Worm (Caenorhabditis elegans) whole organism, L1 larva: ENCODE results near the gene F53C11.5.

Experiments used
- C04F5.9 ChIP-seq: sonication (generic microtip); optimal IDR thresholded peaks from 2 replicates; lab custom pipeline; 2016; ENCODE audit warnings: missing genetic modification characterization, missing compliant biosample characterization
- F16B12.6 ChIP-seq: fragments of 150-350 bp; optimal IDR thresholded peaks from 2 replicates; lab custom pipeline; 2014; ENCODE audit warnings: missing biosample characterization, missing genetic modification characterization
- aha-1 ChIP-seq: fragments of 150-350 bp; optimal IDR thresholded peaks from 2 replicates; lab custom pipeline; 2014; ENCODE audit warnings: missing biosample characterization, missing genetic modification characterization
- blmp-1 ChIP-seq: fragments of 150-350 bp; optimal IDR thresholded peaks from 2 replicates; lab custom pipeline; 2014; ENCODE audit warnings: missing biosample characterization, missing genetic modification characterization
- ceh-63 ChIP-seq: fragments of 200-800 bp; sonication (Bioruptor generic); optimal IDR thresholded peaks from 2 replicates; lab custom pipeline; 2018; ENCODE audit warnings: mild to moderate bottlenecking, missing genetic modification characterization, missing compliant biosample characterization
- ceh-88 ChIP-seq: fragments of 200-800 bp; sonication (Bioruptor generic); IDR thresholded peaks from 2 replicates; pipeline ENCODE4 v1.3.6; 2022; ENCODE audit warnings: missing genetic modification characterization, missing compliant biosample characterization
- dsc-1 ChIP-seq: sonication (generic microtip); optimal IDR thresholded peaks from 2 replicates; lab custom pipeline; 2016; ENCODE audit warnings: mild to moderate bottlenecking, missing genetic modification characterization, missing compliant biosample characterization
- efl-1 ChIP-seq, 4 experiments: fragments of 150-350 bp; optimal IDR thresholded peaks in 3 of 4; peaks in 1 of 4; 1 replicate in 1 of 4; 2 replicates in 3 of 4; lab custom pipeline; 2014; ENCODE audit warnings: missing biosample characterization in 2 of 4, missing genetic modification characterization in 2 of 4, missing genetic modification reagents in 2 of 4
- efl-3 ChIP-seq: fragments of 200-800 bp; sonication (Bioruptor generic); optimal IDR thresholded peaks from 2 replicates; lab custom pipeline; 2018; ENCODE audit warnings: mild to moderate bottlenecking, missing genetic modification characterization, missing compliant biosample characterization
- egl-13 ChIP-seq: sonication (generic microtip); optimal IDR thresholded peaks from 2 replicates; lab custom pipeline; 2016; ENCODE audit warnings: missing genotype, missing genetic modification reagents, missing genetic modification characterization, missing compliant biosample characterization
- elt-2 ChIP-seq: sonication (generic microtip); optimal IDR thresholded peaks from 2 replicates; lab custom pipeline; 2016; ENCODE audit warnings: missing genetic modification characterization, mild to moderate bottlenecking, inconsistent platforms, missing compliant biosample characterization, missing genetic modification reagents
- ets-5 ChIP-seq: fragments of 200-800 bp; sonication (Bioruptor generic); IDR thresholded peaks from 2 replicates; pipeline ENCODE4 v1.3.6; 2022; ENCODE audit warnings: missing genetic modification characterization, missing compliant biosample characterization
- fkh-10 ChIP-seq: sonication (generic microtip); optimal IDR thresholded peaks from 2 replicates; lab custom pipeline; 2017; ENCODE audit warnings: missing biosample characterization, missing genetic modification reagents, missing genetic modification characterization
- fkh-4 ChIP-seq: sonication (generic microtip); optimal IDR thresholded peaks from 2 replicates; lab custom pipeline; 2016; ENCODE audit warnings: missing compliant biosample characterization, missing genetic modification characterization, borderline replicate concordance
- fos-1 ChIP-seq: fragments of 150-350 bp; optimal IDR thresholded peaks from 2 replicates; lab custom pipeline; 2014; ENCODE audit warnings: missing biosample characterization, missing genetic modification characterization
- hlh-17 ChIP-seq: fragments of 200-800 bp; sonication (Bioruptor generic); optimal IDR thresholded peaks from 2 replicates; lab custom pipeline; 2018; ENCODE audit warnings: missing genetic modification characterization, mild to moderate bottlenecking, missing compliant biosample characterization, moderate library complexity, borderline replicate concordance
- hpl-2 ChIP-seq: fragments of 150-350 bp; optimal IDR thresholded peaks from 2 replicates; lab custom pipeline; 2014; ENCODE audit warnings: missing biosample characterization, missing genetic modification reagents, missing genetic modification characterization
- irx-1 ChIP-seq: sonication (generic microtip); optimal IDR thresholded peaks from 2 replicates; lab custom pipeline; 2016; ENCODE audit warnings: missing genetic modification characterization, missing compliant biosample characterization
- isw-1 ChIP-seq: fragments of 200-800 bp; sonication (Bioruptor generic); IDR thresholded peaks from 2 replicates; pipeline ENCODE4 v1.3.6; 2022; ENCODE audit warnings: missing genetic modification characterization, missing compliant biosample characterization
- lin-13 ChIP-seq: fragments of 150-350 bp; optimal IDR thresholded peaks from 2 replicates; lab custom pipeline; 2014; ENCODE audit warnings: missing biosample characterization, missing genetic modification reagents, missing genetic modification characterization
- lin-14 ChIP-seq: fragments of 200-800 bp; sonication (Bioruptor generic); optimal IDR thresholded peaks from 2 replicates; lab custom pipeline; 2018; ENCODE audit warnings: mild to moderate bottlenecking, missing genetic modification characterization, moderate library complexity, missing compliant biosample characterization
- lin-35 ChIP-seq, 2 experiments: fragments of 150-350 bp; optimal IDR thresholded peaks; 2 replicates each; lab custom pipeline; 2014; ENCODE audit warnings: missing biosample characterization in 2 of 2, missing genetic modification characterization in 2 of 2, missing genetic modification reagents in 2 of 2
- lir-3 ChIP-seq: sonication (generic microtip); optimal IDR thresholded peaks from 2 replicates; lab custom pipeline; 2016; ENCODE audit warnings: mild to moderate bottlenecking, missing genetic modification characterization, moderate library complexity, missing compliant biosample characterization; ENCODE audit not compliant: poor library complexity
- lsy-2 ChIP-seq, 2 experiments: fragments of 150-350 bp; optimal IDR thresholded peaks; 2 replicates each; lab custom pipeline; 2014; ENCODE audit warnings: missing biosample characterization in 2 of 2, missing genetic modification characterization in 2 of 2
- mab-9 ChIP-seq: fragments of 200-800 bp; sonication (Bioruptor generic); IDR thresholded peaks from 2 replicates; pipeline ENCODE4 v1.3.6; 2022; ENCODE audit warnings: missing genetic modification reagents, missing genetic modification characterization, missing compliant biosample characterization
- mef-2 ChIP-seq: fragments of 150-350 bp; optimal IDR thresholded peaks from 2 replicates; lab custom pipeline; 2014; ENCODE audit warnings: missing biosample characterization, missing genetic modification characterization
- mep-1 ChIP-seq: fragments of 150-350 bp; optimal IDR thresholded peaks from 2 replicates; lab custom pipeline; 2014; ENCODE audit warnings: missing biosample characterization, missing genetic modification characterization
- nhr-12 ChIP-seq: sonication (generic microtip); optimal IDR thresholded peaks from 2 replicates; lab custom pipeline; 2017; ENCODE audit warnings: missing biosample characterization, missing genetic modification characterization
- nhr-19 ChIP-seq: fragments of 200-800 bp; sonication (Bioruptor generic); conservative IDR thresholded peaks from 2 replicates; pipeline ENCODE4 v1.3.6; 2022; ENCODE audit warnings: missing genetic modification characterization, missing compliant biosample characterization
- nhr-20 ChIP-seq: sonication (generic microtip); optimal IDR thresholded peaks from 2 replicates; lab custom pipeline; 2016; ENCODE audit warnings: mild to moderate bottlenecking, missing genetic modification characterization, missing compliant biosample characterization
- nhr-237 ChIP-seq: fragments of 150-350 bp; optimal IDR thresholded peaks from 2 replicates; lab custom pipeline; 2014; ENCODE audit warnings: missing biosample characterization, missing genetic modification characterization
- nhr-28 ChIP-seq: fragments of 150-350 bp; optimal IDR thresholded peaks from 2 replicates; lab custom pipeline; 2014; ENCODE audit warnings: missing biosample characterization, missing genetic modification characterization
- nhr-71 ChIP-seq: sonication (generic microtip); optimal IDR thresholded peaks from 2 replicates; lab custom pipeline; 2016; ENCODE audit warnings: mild to moderate bottlenecking, missing genetic modification characterization, moderate library complexity, missing compliant biosample characterization
- nhr-76 ChIP-seq: sonication (generic microtip); optimal IDR thresholded peaks from 2 replicates; lab custom pipeline; 2017; ENCODE audit warnings: missing biosample characterization, missing genetic modification characterization
- nhr-77 ChIP-seq: fragments of 150-350 bp; optimal IDR thresholded peaks from 2 replicates; lab custom pipeline; 2014; ENCODE audit warnings: missing biosample characterization, missing genetic modification characterization
- nhr-84 ChIP-seq: sonication (generic microtip); optimal IDR thresholded peaks from 2 replicates; lab custom pipeline; 2017; ENCODE audit warnings: missing biosample characterization, missing genetic modification characterization
- nhr-90 ChIP-seq: sonication (generic microtip); optimal IDR thresholded peaks from 2 replicates; lab custom pipeline; 2016; ENCODE audit warnings: mild to moderate bottlenecking, missing genetic modification characterization, missing compliant biosample characterization; ENCODE audit not compliant: poor library complexity
- pqm-1 ChIP-seq: sonication (generic microtip); optimal IDR thresholded peaks from 3 replicates; lab custom pipeline; 2017; ENCODE audit warnings: missing biosample characterization, missing genetic modification characterization
- rnt-1 ChIP-seq: sonication (generic microtip); optimal IDR thresholded peaks from 2 replicates; lab custom pipeline; 2016; ENCODE audit warnings: mild to moderate bottlenecking, missing genetic modification characterization, moderate library complexity, missing compliant biosample characterization
- snpc-4 ChIP-seq: fragments of 150-350 bp; optimal IDR thresholded peaks from 2 replicates; lab custom pipeline; 2014; ENCODE audit warnings: missing biosample characterization, missing genetic modification characterization
- snu-23 ChIP-seq: sonication (generic microtip); optimal IDR thresholded peaks from 2 replicates; lab custom pipeline; 2016; ENCODE audit warnings: missing genetic modification characterization, missing compliant biosample characterization
- sox-4 ChIP-seq: sonication (generic microtip); optimal IDR thresholded peaks from 2 replicates; lab custom pipeline; 2016; ENCODE audit warnings: missing genetic modification characterization, missing compliant biosample characterization
- sptf-1 ChIP-seq: fragments of 150-350 bp; optimal IDR thresholded peaks from 2 replicates; lab custom pipeline; 2014; ENCODE audit warnings: missing biosample characterization, missing genetic modification characterization
- sup-37 ChIP-seq: fragments of 200-800 bp; sonication (Bioruptor generic); optimal IDR thresholded peaks from 2 replicates; lab custom pipeline; 2018; ENCODE audit warnings: mild to moderate bottlenecking, missing genetic modification characterization, missing compliant biosample characterization
- swsn-7 ChIP-seq: sonication (generic microtip); optimal IDR thresholded peaks from 2 replicates; lab custom pipeline; 2016; ENCODE audit warnings: missing genetic modification characterization, missing compliant biosample characterization
- tlp-1 ChIP-seq: fragments of 150-350 bp; optimal IDR thresholded peaks from 2 replicates; lab custom pipeline; 2014; ENCODE audit warnings: missing biosample characterization, missing genetic modification characterization
- unc-130 ChIP-seq: fragments of 150-350 bp; optimal IDR thresholded peaks from 2 replicates; lab custom pipeline; 2017; ENCODE audit warnings: missing biosample characterization, missing genetic modification characterization, inconsistent platforms
- unc-62 ChIP-seq: fragments of 150-350 bp; optimal IDR thresholded peaks from 2 replicates; lab custom pipeline; 2014; ENCODE audit warnings: missing biosample characterization, missing genetic modification reagents, missing genetic modification characterization
- unc-86 ChIP-seq: sonication (generic microtip); optimal IDR thresholded peaks from 2 replicates; lab custom pipeline; 2016; ENCODE audit warnings: missing genetic modification characterization, missing compliant biosample characterization
- zag-1 ChIP-seq: fragments of 150-350 bp; optimal IDR thresholded peaks from 2 replicates; lab custom pipeline; 2014; ENCODE audit warnings: missing biosample characterization, missing genetic modification characterization
- zip-4 ChIP-seq: fragments of 200-800 bp; sonication (Bioruptor generic); optimal IDR thresholded peaks from 2 replicates; lab custom pipeline; 2018; ENCODE audit warnings: mild to moderate bottlenecking, missing genetic modification characterization, moderate library complexity, missing compliant biosample characterization
- ztf-11 ChIP-seq, 2 experiments: sonication (generic microtip); optimal IDR thresholded peaks; 2 replicates each; lab custom pipeline; 2016 to 2017; ENCODE audit warnings: missing genetic modification characterization in 2 of 2, missing biosample characterization in 1 of 2, missing compliant biosample characterization in 1 of 2
- ztf-4 ChIP-seq: fragments of 150-350 bp; optimal IDR thresholded peaks from 2 replicates; lab custom pipeline; 2014; ENCODE audit warnings: missing biosample characterization, missing genetic modification characterization

Gene F53C11.5

ce11 chrV:13789362-13789761, 2.0 kb downstream of the F53C11.5 start (continued):
- TF ChIP-seq ztf-11 (tag; optimal IDR thresholded peaks at IDR 0.05; lab: Kevin White, UChicago) (no peak), unc-130 (peak; percentile 89), mef-2 (tag; lab: Kevin White, UChicago) (peak; percentile 66), efl-1 (optimal IDR thresholded peaks at IDR 0.05; lab: Kevin White, UChicago) (peak; percentile 76 to 84), efl-1 (GFP tag; optimal IDR thresholded peaks at IDR 0.05 in 1 of 2; lab: Kevin White, UChicago) (peak; percentile 61 to 95), nhr-84 (no peak), rnt-1 (peak; percentile 80), nhr-76 (tag; lab: Kevin White, UChicago) (no peak), nhr-20 (peak; percentile 90), mab-9 (GFP tag; lab: Robert Waterston, UW) (no peak), nhr-90 (tag; lab: Kevin White, UChicago) (peak; percentile 64), nhr-237 (tag; lab: Kevin White, UChicago) (peak; percentile 60), aha-1 (tag; lab: Kevin White, UChicago) (no peak), irx-1 (tag; lab: Kevin White, UChicago) (no peak), nhr-28 (no peak), isw-1 (GFP tag; lab: Robert Waterston, UW) (peak; percentile 70), blmp-1 (tag; lab: Kevin White, UChicago) (peak; percentile 65), unc-86 (tag; lab: Kevin White, UChicago) (peak; percentile 83), zip-4 (peak; percentile 16), F16B12.6 (tag; lab: Kevin White, UChicago) (peak; percentile 19), lsy-2 (tag; optimal IDR thresholded peaks at IDR 0.05; lab: Kevin White, UChicago) (peak; percentile 77 to 94), lin-35 (GFP tag; optimal IDR thresholded peaks at IDR 0.05; lab: Kevin White, UChicago) (peak; percentile 79 to 80), ets-5 (GFP tag; lab: Robert Waterston, UW) (no peak), sup-37 (GFP tag; lab: Kevin White, UChicago) (no peak), snu-23 (peak; percentile 93), unc-62 (no peak), ceh-63 (GFP tag; lab: Kevin White, UChicago) (no peak), nhr-77 (tag; lab: Kevin White, UChicago) (peak; percentile 87), sox-4 (tag; lab: Kevin White, UChicago) (peak; percentile 60), dsc-1 (tag; lab: Kevin White, UChicago) (peak; percentile 77), swsn-7 (tag; lab: Kevin White, UChicago) (peak; percentile 81), lir-3 (tag; lab: Kevin White, UChicago) (peak; percentile 73), egl-13 (tag; lab: Kevin White, UChicago) (peak; percentile 77), fos-1 (tag; lab: Kevin White, UChicago) (peak; percentile 76), snpc-4 (tag; lab: Kevin White, UChicago) (peak; percentile 39), mep-1 (tag; lab: Kevin White, UChicago) (peak; percentile 77), hpl-2 (GFP tag; lab: Kevin White, UChicago) (peak; percentile 28), sptf-1 (tag; lab: Kevin White, UChicago) (no peak), fkh-10 (GFP tag; lab: Kevin White, UChicago) (peak; percentile 21), elt-2 (peak; percentile 75), pqm-1 (tag; lab: Kevin White, UChicago) (peak; percentile 29), ceh-88 (GFP tag; lab: Robert Waterston, UW) (peak; percentile 66), nhr-71 (peak; percentile 95), ztf-4 (peak; percentile 76), lin-14 (GFP tag; lab: Kevin White, UChicago) (peak; percentile 98), C04F5.9 (no peak), lin-13 (GFP tag; lab: Kevin White, UChicago) (peak; percentile 74), nhr-12 (no peak), zag-1 (no peak), nhr-19 (GFP tag; lab: Robert Waterston, UW) (peak; percentile 84), hlh-17 (GFP tag; lab: Kevin White, UChicago) (no peak), tlp-1 (no peak), efl-3 (no peak), fkh-4 (tag; lab: Kevin White, UChicago) (no peak)
